Worm (Caenorhabditis elegans): ENCODE measurements around the gene F41G3.21.

F41G3.21 gene

ce11 chrII:6752850-6753249 lies at the start of gene F41G3.21:
F41G3.21 (minus strand) TSS chrII:6752950.
- TF ChIP-seq ama-1 (optimal IDR thresholded peaks at IDR 0.05) (no peak), snpc-4 (tag; optimal IDR thresholded peaks at IDR 0.05) (no peak), crh-2 (tag; optimal IDR thresholded peaks at IDR 0.05) (no peak), zag-1 (tag; optimal IDR thresholded peaks at IDR 0.05) (no peak), elt-3 (tag; optimal IDR thresholded peaks at IDR 0.05) (no peak), nhr-129 (tag; optimal IDR thresholded peaks at IDR 0.05) (no peak), nhr-12 (tag; optimal IDR thresholded peaks at IDR 0.05) (no peak), fos-1 (tag; optimal IDR thresholded peaks at IDR 0.05) (no peak), mab-5 (tag; optimal IDR thresholded peaks at IDR 0.05) (no peak), lin-11 (tag; optimal IDR thresholded peaks at IDR 0.05) (no peak), sma-3 (GFP tag; optimal IDR thresholded peaks at IDR 0.05) (no peak)

ce11 chrII:6801262-6801661 lies 48.5 kb upstream of the F41G3.21 start:
- no peak for TF ChIP-seq Y55F3AM.14 (GFP tag; optimal IDR thresholded peaks at IDR 0.05)
- no peak for TF ChIP-seq unc-55 (GFP tag; optimal IDR thresholded peaks at IDR 0.05)
- TF ChIP-seq crh-2 (tag; optimal IDR thresholded peaks at IDR 0.05): no peak
- no peak for TF ChIP-seq lin-11 (tag; optimal IDR thresholded peaks at IDR 0.05)
- no peak for TF ChIP-seq R02D3.7 (tag; optimal IDR thresholded peaks at IDR 0.05)
- TF ChIP-seq skn-1 (tag; optimal IDR thresholded peaks at IDR 0.05): no peak
- no peak for TF ChIP-seq lin-39 (tag; optimal IDR thresholded peaks at IDR 0.05)
- TF ChIP-seq ztf-11 (tag; optimal IDR thresholded peaks at IDR 0.05): no peak
- no peak for TF ChIP-seq nhr-23 (tag; optimal IDR thresholded peaks at IDR 0.05)
- no peak for TF ChIP-seq sma-3 (GFP tag; optimal IDR thresholded peaks at IDR 0.05)
- no peak for TF ChIP-seq nhr-6 (tag; optimal IDR thresholded peaks at IDR 0.05)
- TF ChIP-seq nhr-77 (tag; optimal IDR thresholded peaks at IDR 0.05): no peak
- no peak for TF ChIP-seq ama-1 (optimal IDR thresholded peaks at IDR 0.05)

- TF ChIP-seq fos-1 (tag; optimal IDR thresholded peaks at IDR 0.05) (peak; percentile 66), egl-27 (tag; optimal IDR thresholded peaks at IDR 0.05) (no peak), alr-1 (tag; optimal IDR thresholded peaks at IDR 0.05) (no peak), lin-13 (GFP tag; optimal IDR thresholded peaks at IDR 0.05) (no peak), mbf-1 (tag; optimal IDR thresholded peaks at IDR 0.05) (no peak), Y55F3AM.14 (GFP tag; optimal IDR thresholded peaks at IDR 0.05) (no peak), mdl-1 (tag; optimal IDR thresholded peaks at IDR 0.05) (no peak), nhr-10 (tag; optimal IDR thresholded peaks at IDR 0.05) (no peak), nhr-12 (tag; optimal IDR thresholded peaks at IDR 0.05) (no peak), ztf-1 (GFP tag; conservative IDR thresholded peaks at IDR 0.05) (no peak), snpc-4 (tag; optimal IDR thresholded peaks at IDR 0.05) (no peak), blmp-1 (tag; optimal IDR thresholded peaks at IDR 0.05; ENCODE audit: insufficient read depth) (peak; percentile 22), nhr-129 (tag; optimal IDR thresholded peaks at IDR 0.05) (peak; percentile 51), lin-39 (tag; optimal IDR thresholded peaks at IDR 0.05) (no peak), nhr-21 (tag; optimal IDR thresholded peaks at IDR 0.05) (no peak), C34F6.9 (tag; optimal IDR thresholded peaks at IDR 0.05) (peak; percentile 51), sma-3 (GFP tag; optimal IDR thresholded peaks at IDR 0.05) (peak; percentile 13), sma-9 (GFP tag; optimal IDR thresholded peaks at IDR 0.05) (peak; percentile 30), sma-9 (tag; optimal IDR thresholded peaks at IDR 0.05) (no peak), dmd-4 (tag; optimal IDR thresholded peaks at IDR 0.05) (no peak), zag-1 (tag; optimal IDR thresholded peaks at IDR 0.05) (no peak), crh-2 (tag; optimal IDR thresholded peaks at IDR 0.05) (peak; percentile 6)
Observed at ce11 chrII:6800104-6800711, 47.5 kb upstream of the F41G3.21 start, which contains the start of gene F31E8.4. F31E8.4 (minus strand) TSS chrII:6800154.

ce11 chrII:6791891-6792290 lies 39.1 kb upstream of the F41G3.21 start, which contains the start of gene T13C2.2:
T13C2.2 (plus strand) TSS chrII:6792191.
- TF ChIP-seq unc-55 (GFP tag; optimal IDR thresholded peaks at IDR 0.05) (no peak), nhr-21 (tag; optimal IDR thresholded peaks at IDR 0.05) (no peak), aly-2 (tag; optimal IDR thresholded peaks at IDR 0.05) (no peak), nhr-6 (tag; optimal IDR thresholded peaks at IDR 0.05) (no peak), sma-9 (GFP tag; optimal IDR thresholded peaks at IDR 0.05) (no peak), sma-9 (tag; optimal IDR thresholded peaks at IDR 0.05) (no peak), gmeb-1 (tag; optimal IDR thresholded peaks at IDR 0.05) (no peak), fos-1 (tag; optimal IDR thresholded peaks at IDR 0.05) (no peak), zag-1 (tag; optimal IDR thresholded peaks at IDR 0.05) (no peak), Y55F3AM.14 (GFP tag; optimal IDR thresholded peaks at IDR 0.05) (no peak), mbf-1 (tag; optimal IDR thresholded peaks at IDR 0.05) (no peak), crh-2 (tag; optimal IDR thresholded peaks at IDR 0.05) (no peak), nhr-77 (tag; optimal IDR thresholded peaks at IDR 0.05) (no peak), unc-62 (GFP tag; optimal IDR thresholded peaks at IDR 0.05) (no peak)
